Worm (Caenorhabditis elegans): Measurements from ENCODE around the gene F54D5.17.
"Not testable (repeated sequence)": the region's sequence is repeated elsewhere in the genome, so short reads cannot be mapped to it uniquely, and the experiment has no call there.

Gene F54D5.17

ce11 chrII:11534429-11535099, 21.9 kb upstream of the F54D5.17 start, which contains the start of gene Y62F5A.12 (continued):
- peak; percentile 93 for TF ChIP-seq arid-1 (GFP tag; conservative IDR thresholded peaks at IDR 0.05)
- peak; percentile 55 for TF ChIP-seq nhr-48 (tag; optimal IDR thresholded peaks at IDR 0.05)
- peak; percentile 91 to 97 for TF ChIP-seq madf-5 (GFP tag; IDR thresholded peaks at IDR 0.05)
- peak; percentile 93 for TF ChIP-seq Y48G9A.11 (GFP tag; IDR thresholded peaks at IDR 0.05)
- peak; percentile 68 for TF ChIP-seq nhr-11 (tag; optimal IDR thresholded peaks at IDR 0.05)
- peak; percentile 77 for TF ChIP-seq php-3 (GFP tag; IDR thresholded peaks at IDR 0.05)
- TF ChIP-seq Y105C5A.15 (GFP tag; IDR thresholded peaks at IDR 0.05): peak; percentile 70; the same call in 1 of the 2 replicates
- TF ChIP-seq nhr-42 (GFP tag; IDR thresholded peaks at IDR 0.05): peak; percentile 94; the same call in 1 of the 2 replicates
- TF ChIP-seq F49E8.2 (tag; optimal IDR thresholded peaks at IDR 0.05; ENCODE audit: borderline replicate concordance): peak; percentile 27
- TF ChIP-seq unc-130 (GFP tag; optimal IDR thresholded peaks at IDR 0.05): peak; percentile 84
- peak; percentile 80 for TF ChIP-seq mxl-2 (GFP tag; conservative IDR thresholded peaks at IDR 0.05)
- peak; percentile 85 for TF ChIP-seq mdt-29 (GFP tag; IDR thresholded peaks at IDR 0.05)
- peak; percentile 55; the same call in 1 of the 2 replicates for TF ChIP-seq lin-29 (GFP tag; IDR thresholded peaks at IDR 0.05)
- TF ChIP-seq nhr-25 (tag; optimal IDR thresholded peaks at IDR 0.05; ENCODE audit: borderline replicate concordance, insufficient read depth): peak; percentile 40
- peak; percentile 52 for TF ChIP-seq nhr-28 (tag; optimal IDR thresholded peaks at IDR 0.05)
- TF ChIP-seq Y75B8A.6 (GFP tag; IDR thresholded peaks at IDR 0.05): 0 out of 2 replicates have a peak, but pooled peaks have one; percentile 80
- TF ChIP-seq pha-4 (GFP tag; IDR thresholded peaks at IDR 0.05): peak; percentile 96
- TF ChIP-seq pha-4 (tag; optimal IDR thresholded peaks at IDR 0.05): not testable (repeated sequence)
- peak; percentile 65 for TF ChIP-seq hlh-11 (tag; optimal IDR thresholded peaks at IDR 0.05)
- peak; percentile 27 for TF ChIP-seq ces-1 (GFP tag; optimal IDR thresholded peaks at IDR 0.05)
- peak; percentile 99 for TF ChIP-seq ZK337.2 (GFP tag; IDR thresholded peaks at IDR 0.05)
- peak; percentile 82 for TF ChIP-seq lim-7 (GFP tag; IDR thresholded peaks at IDR 0.05)
- TF ChIP-seq F37D6.2 (tag; optimal IDR thresholded peaks at IDR 0.05): peak; percentile 79
- TF ChIP-seq zfp-3 (GFP tag; conservative IDR thresholded peaks at IDR 0.05): peak; percentile 92
- peak; percentile 99 for TF ChIP-seq ceh-44 (GFP tag; IDR thresholded peaks at IDR 0.05)
- peak; percentile 81 for TF ChIP-seq nhr-77 (tag; optimal IDR thresholded peaks at IDR 0.05)
- TF ChIP-seq hif-1 (tag; optimal IDR thresholded peaks at IDR 0.05): peak in 1 of 2 experiments; percentile 93
- peak; percentile 67 for TF ChIP-seq set-16 (GFP tag; IDR thresholded peaks at IDR 0.05)
- peak; percentile 70 for TF ChIP-seq duxl-1 (tag; optimal IDR thresholded peaks at IDR 0.05; ENCODE audit: poor library complexity)
- peak; percentile 93 for TF ChIP-seq D1046.2 (GFP tag; IDR thresholded peaks at IDR 0.05)
- TF ChIP-seq ceh-20 (GFP tag; IDR thresholded peaks at IDR 0.05): peak; percentile 95
- TF ChIP-seq mxl-3 (GFP tag; optimal IDR thresholded peaks at IDR 0.05): peak; percentile 86
- peak; percentile 50 for TF ChIP-seq zfp-2 (tag; optimal IDR thresholded peaks at IDR 0.05)
- peak; percentile 98 for TF ChIP-seq dmd-9 (GFP tag; IDR thresholded peaks at IDR 0.05)
- TF ChIP-seq rbr-2 (tag; optimal IDR thresholded peaks at IDR 0.05): peak; percentile 89
- peak; percentile 51 for TF ChIP-seq fkh-10 (GFP tag; optimal IDR thresholded peaks at IDR 0.05)
- peak; percentile 94 for TF ChIP-seq ctbp-1 (GFP tag; IDR thresholded peaks at IDR 0.05)
- peak; percentile 44 for TF ChIP-seq lir-3 (tag; optimal IDR thresholded peaks at IDR 0.05)

ce11 chrII:11535429-11535828, 21.0 kb upstream of the F54D5.17 start:
- TF ChIP-seq dpl-1 (GFP tag; optimal IDR thresholded peaks at IDR 0.05) (no peak), snpc-4 (tag; optimal IDR thresholded peaks at IDR 0.05) (no peak), hmg-1.1 (GFP tag; IDR thresholded peaks at IDR 0.05) (no peak), Y5F2A.4 (GFP tag; optimal IDR thresholded peaks at IDR 0.05) (no peak), tag-97 (GFP tag; IDR thresholded peaks at IDR 0.05) (no peak), mxl-3 (GFP tag; optimal IDR thresholded peaks at IDR 0.05) (no peak), ztf-7 (tag; optimal IDR thresholded peaks at IDR 0.05) (no peak), unc-62 (GFP tag; optimal IDR thresholded peaks at IDR 0.05 in 1 of 2) (peak in 1 of 2 experiments; percentile 26), unc-62 (tag; optimal IDR thresholded peaks at IDR 0.05) (no peak), Y75B8A.6 (GFP tag; IDR thresholded peaks at IDR 0.05) (no peak), aha-1 (tag) (peak; percentile 58)

Data from whole organism, L4 larva.